Worm (Caenorhabditis elegans) whole organism, L4 larva: ENCODE measurements around the gene F01G10.10.

ENCODE experiments used
- F10B5.3 ChIP-seq: sonication (generic microtip); optimal IDR thresholded peaks from 2 replicates; lab custom pipeline; 2016; ENCODE audit warnings: mild to moderate bottlenecking, missing genetic modification characterization, missing compliant biosample characterization
- F37D6.2 ChIP-seq: sonication (generic microtip); optimal IDR thresholded peaks from 2 replicates; lab custom pipeline; 2016; ENCODE audit warnings: mild to moderate bottlenecking, missing genetic modification characterization, missing compliant biosample characterization
- F44E2.7 ChIP-seq: fragments of 200-800 bp; sonication (Bioruptor generic); IDR thresholded peaks from 2 replicates; pipeline ENCODE4 v2.1.2; 2022; ENCODE audit warnings: missing genetic modification characterization, missing compliant biosample characterization
- T26A8.4 ChIP-seq: fragments of 200-800 bp; sonication (Bioruptor generic); IDR thresholded peaks from 2 replicates; pipeline ENCODE4 v1.3.6; 2022; ENCODE audit warnings: missing genetic modification characterization, missing compliant biosample characterization
- ZK337.2 ChIP-seq: fragments of 200-800 bp; sonication (Bioruptor generic); IDR thresholded peaks from 2 replicates; pipeline ENCODE4 v1.3.6; 2022; ENCODE audit warnings: missing genetic modification reagents, missing genetic modification characterization, missing compliant biosample characterization
- aha-1 ChIP-seq: fragments of 150-350 bp; peaks from one replicate; lab custom pipeline; 2014; ENCODE audit warnings: missing biosample characterization, missing genetic modification characterization
- aly-2 ChIP-seq: sonication (generic microtip); optimal IDR thresholded peaks from 2 replicates; lab custom pipeline; 2018; ENCODE audit warnings: missing biosample characterization, missing genetic modification characterization
- ceh-20 ChIP-seq: fragments of 200-800 bp; sonication (Bioruptor generic); IDR thresholded peaks from 2 replicates; pipeline ENCODE4 v1.3.6; 2022; ENCODE audit warnings: missing genetic modification reagents, missing genetic modification characterization, missing compliant biosample characterization
- ceh-28 ChIP-seq: fragments of 150-350 bp; optimal IDR thresholded peaks from 2 replicates; lab custom pipeline; 2014; ENCODE audit warnings: missing biosample characterization, missing genetic modification reagents, missing genetic modification characterization
- ceh-32 ChIP-seq: sonication (generic microtip); optimal IDR thresholded peaks from 2 replicates; lab custom pipeline; 2016; ENCODE audit warnings: mild to moderate bottlenecking, missing genetic modification characterization, missing compliant biosample characterization; ENCODE audit not compliant: poor library complexity
- ces-1 ChIP-seq: fragments of 150-350 bp; sonication (generic microtip); optimal IDR thresholded peaks from 4 replicates; lab custom pipeline; 2014; ENCODE audit warnings: missing biosample characterization, missing genetic modification reagents, missing genetic modification characterization
- cey-2 ChIP-seq: sonication (generic microtip); optimal IDR thresholded peaks from 3 replicates; lab custom pipeline; 2017; ENCODE audit warnings: missing genetic modification characterization, mild to moderate bottlenecking, missing compliant biosample characterization, antibody characterized with exemption, borderline replicate concordance; ENCODE audit not compliant: insufficient read depth
- ctbp-1 ChIP-seq: fragments of 200-800 bp; sonication (Bioruptor generic); IDR thresholded peaks from 2 replicates; pipeline ENCODE4 v1.3.6; 2022; ENCODE audit warnings: missing genetic modification reagents, missing genetic modification characterization, missing compliant biosample characterization
- daf-16 ChIP-seq, 3 experiments: sonication (generic microtip); optimal IDR thresholded peaks; 2 replicates each; lab custom pipeline; 2016 to 2017; ENCODE audit warnings: missing genetic modification characterization in 3 of 3, missing genetic modification reagents in 3 of 3, mild to moderate bottlenecking in 2 of 3, missing compliant biosample characterization in 2 of 3, missing biosample characterization in 1 of 3, moderate library complexity in 1 of 3
- dmd-6 ChIP-seq: fragments of 200-800 bp; sonication (Bioruptor generic); IDR thresholded peaks from 2 replicates; pipeline ENCODE4 v1.3.6; 2022; ENCODE audit warnings: missing genetic modification reagents, missing genetic modification characterization, missing compliant biosample characterization
- dmd-8 ChIP-seq: fragments of 200-800 bp; sonication (Bioruptor generic); IDR thresholded peaks from 2 replicates; pipeline ENCODE4 v1.3.6; 2022; ENCODE audit warnings: missing genetic modification characterization, missing compliant biosample characterization
- dmd-9 ChIP-seq: fragments of 200-800 bp; sonication (Bioruptor generic); IDR thresholded peaks from 2 replicates; pipeline ENCODE4 v1.3.6; 2022; ENCODE audit warnings: missing genetic modification reagents, missing genetic modification characterization, missing compliant biosample characterization
- duxl-1 ChIP-seq: sonication (generic microtip); optimal IDR thresholded peaks from 2 replicates; lab custom pipeline; 2016; ENCODE audit warnings: mild to moderate bottlenecking, missing genetic modification characterization, moderate library complexity, missing compliant biosample characterization; ENCODE audit not compliant: poor library complexity
- lin-13 ChIP-seq: fragments of 150-350 bp; optimal IDR thresholded peaks from 2 replicates; lab custom pipeline; 2014; ENCODE audit warnings: missing biosample characterization, missing genetic modification reagents, missing genetic modification characterization
- lin-38 ChIP-seq: fragments of 200-800 bp; sonication (Bioruptor generic); IDR thresholded peaks from 2 replicates; pipeline ENCODE4 v1.3.6; 2022; ENCODE audit warnings: missing genetic modification reagents, missing genetic modification characterization, missing compliant biosample characterization
- mxl-2 ChIP-seq: fragments of 200-800 bp; sonication (Bioruptor generic); conservative IDR thresholded peaks from 2 replicates; pipeline ENCODE4 v1.3.6; 2022; ENCODE audit warnings: missing genetic modification reagents, missing genetic modification characterization, missing compliant biosample characterization
- mxl-3 ChIP-seq: fragments of 200-800 bp; sonication (Bioruptor generic); optimal IDR thresholded peaks from 2 replicates; lab custom pipeline; 2018; ENCODE audit warnings: mild to moderate bottlenecking, missing genetic modification characterization, missing compliant biosample characterization
- nhr-10 ChIP-seq: fragments of 150-350 bp; optimal IDR thresholded peaks from 2 replicates; lab custom pipeline; 2014; ENCODE audit warnings: missing biosample characterization, missing genetic modification characterization
- nhr-28 ChIP-seq: fragments of 150-350 bp; optimal IDR thresholded peaks from 2 replicates; lab custom pipeline; 2014; ENCODE audit warnings: missing biosample characterization, missing genetic modification characterization
- nhr-48 ChIP-seq: sonication (generic microtip); optimal IDR thresholded peaks from 2 replicates; lab custom pipeline; 2016; ENCODE audit warnings: mild to moderate bottlenecking, missing genetic modification characterization, missing compliant biosample characterization
- nhr-6 ChIP-seq: fragments of 150-350 bp; optimal IDR thresholded peaks from 2 replicates; lab custom pipeline; 2014; ENCODE audit warnings: missing biosample characterization, missing genetic modification characterization
- pqm-1 ChIP-seq: sonication (generic microtip); optimal IDR thresholded peaks from 2 replicates; lab custom pipeline; 2017; ENCODE audit warnings: missing biosample characterization, missing genetic modification characterization
- rbr-2 ChIP-seq: sonication (generic microtip); optimal IDR thresholded peaks from 2 replicates; lab custom pipeline; 2016; ENCODE audit warnings: missing genotype, missing genetic modification characterization, missing compliant biosample characterization
- sdz-12 ChIP-seq: fragments of 200-800 bp; sonication (Bioruptor generic); optimal IDR thresholded peaks from 2 replicates; lab custom pipeline; 2018; ENCODE audit warnings: mild to moderate bottlenecking, missing genetic modification characterization, missing compliant biosample characterization
- set-16 ChIP-seq: fragments of 200-800 bp; sonication (Bioruptor generic); IDR thresholded peaks from 2 replicates; pipeline ENCODE4 v1.3.6; 2022; ENCODE audit warnings: missing genetic modification reagents, missing genetic modification characterization, missing compliant biosample characterization
- skn-1 ChIP-seq: fragments of 150-350 bp; optimal IDR thresholded peaks from 2 replicates; lab custom pipeline; 2014; ENCODE audit warnings: missing biosample characterization, missing genetic modification characterization
- spr-1 ChIP-seq: sonication (generic microtip); optimal IDR thresholded peaks from 2 replicates; lab custom pipeline; 2016; ENCODE audit warnings: mild to moderate bottlenecking, missing genetic modification characterization, missing compliant biosample characterization
- unc-62 ChIP-seq, 3 experiments: fragments of 150-350 bp in 1 of 3; sonication (generic microtip); optimal IDR thresholded peaks in 2 of 3; peaks in 1 of 3; 1 replicate in 1 of 3; 2 replicates in 2 of 3; lab custom pipeline; 2014 to 2017; ENCODE audit warnings: missing biosample characterization in 3 of 3, missing genetic modification characterization in 3 of 3, missing genetic modification reagents in 3 of 3, missing genotype in 1 of 3
- zfp-2 ChIP-seq: sonication (generic microtip); optimal IDR thresholded peaks from 2 replicates; lab custom pipeline; 2016; ENCODE audit warnings: mild to moderate bottlenecking, missing genetic modification characterization, missing compliant biosample characterization
- zfp-3 ChIP-seq: fragments of 200-800 bp; sonication (Bioruptor generic); conservative IDR thresholded peaks from 2 replicates; pipeline ENCODE4 v1.3.6; 2022; ENCODE audit warnings: missing genetic modification reagents, missing genetic modification characterization, missing compliant biosample characterization
- zip-11 ChIP-seq: fragments of 200-800 bp; sonication (Bioruptor generic); IDR thresholded peaks from 2 replicates; pipeline ENCODE4 v1.3.6; 2022; ENCODE audit warnings: missing genetic modification characterization, missing compliant biosample characterization
- zip-2 ChIP-seq: fragments of 150-350 bp; optimal IDR thresholded peaks from 2 replicates; lab custom pipeline; 2014; ENCODE audit warnings: missing biosample characterization, missing genetic modification characterization

F01G10.10 gene

ce11 chrIV:10214811-10215210 is 31.1 kb upstream of the F01G10.10 start, which contains the start of gene abt-1:
Gene abt-1 (minus strand): TSS chrIV:10214911.
- no peak for TF ChIP-seq lin-13 (GFP tag; lab: Kevin White, UChicago)
- no peak for TF ChIP-seq ZK337.2 (GFP tag; lab: Robert Waterston, UW)
- no peak for TF ChIP-seq aly-2 (tag; lab: Kevin White, UChicago)
- no peak for TF ChIP-seq aha-1 (tag; lab: Kevin White, UChicago)
- no peak for TF ChIP-seq zfp-3 (GFP tag; lab: Robert Waterston, UW)
- TF ChIP-seq sdz-12 (GFP tag; lab: Kevin White, UChicago), result no peak
- TF ChIP-seq pqm-1 (tag; lab: Kevin White, UChicago), result no peak
- TF ChIP-seq zip-11 (GFP tag; lab: Robert Waterston, UW), result no peak
- no peak for TF ChIP-seq set-16
- TF ChIP-seq ctbp-1 (GFP tag; lab: Robert Waterston, UW), result no peak
- TF ChIP-seq cey-2 (tag; lab: Kevin White, UChicago), result no peak
- TF ChIP-seq ceh-20 (GFP tag; lab: Robert Waterston, UW), result no peak
- TF ChIP-seq F10B5.3 (tag; lab: Kevin White, UChicago), result no peak
- no peak for TF ChIP-seq duxl-1 (tag; lab: Kevin White, UChicago)
- TF ChIP-seq F37D6.2 (tag; lab: Kevin White, UChicago), result no peak
- no peak for TF ChIP-seq lin-38
- no peak for TF ChIP-seq nhr-6 (tag; lab: Kevin White, UChicago)
- no peak for TF ChIP-seq ceh-32
- TF ChIP-seq zip-2 (tag; lab: Kevin White, UChicago), result no peak
- TF ChIP-seq, all 104 proteins: peak for 0

- TF ChIP-seq ceh-28 (tag; lab: Kevin White, UChicago), result no peak
- TF ChIP-seq unc-62 (GFP tag; optimal IDR thresholded peaks at IDR 0.05 in 1 of 2; lab: Kevin White, UChicago), result peak in 1 of 2 experiments; percentile 95
- no peak for TF ChIP-seq unc-62 (tag; optimal IDR thresholded peaks at IDR 0.05; lab: Kevin White, UChicago)
- TF ChIP-seq daf-16 (GFP tag; optimal IDR thresholded peaks at IDR 0.05; lab: Kevin White, UChicago), result no peak
- no peak for TF ChIP-seq daf-16 (tag; optimal IDR thresholded peaks at IDR 0.05; lab: Kevin White, UChicago)
These were observed 30.6 kb upstream of the F01G10.10 start for ce11 chrIV:10215393-10215792.

ce11 chrIV:10216078-10216477 is 29.9 kb upstream of the F01G10.10 start, which contains the start of gene col-124:
Gene col-124 (plus strand): TSS chrIV:10216451.
- TF ChIP-seq nhr-10, result no peak
- no peak for TF ChIP-seq aha-1 (tag; lab: Kevin White, UChicago)
- no peak for TF ChIP-seq ces-1 (GFP tag; lab: Kevin White, UChicago)
- TF ChIP-seq dmd-8, result no peak
- 0 out of 2 replicates have a peak, but pooled peaks have one; percentile 9 for TF ChIP-seq mxl-2 (GFP tag; lab: Robert Waterston, UW)
- TF ChIP-seq nhr-28 (tag; lab: Kevin White, UChicago), result no peak
- TF ChIP-seq skn-1, result no peak
- no peak for TF ChIP-seq zip-11 (GFP tag; lab: Robert Waterston, UW)
- TF ChIP-seq T26A8.4 (GFP tag; lab: Robert Waterston, UW), result no peak
- TF ChIP-seq cey-2 (tag; lab: Kevin White, UChicago), result peak; percentile 16
- TF ChIP-seq dmd-9 (GFP tag; lab: Robert Waterston, UW), result no peak
- TF ChIP-seq rbr-2, result no peak
- no peak for TF ChIP-seq zfp-2 (tag; lab: Kevin White, UChicago)
- no peak for TF ChIP-seq mxl-3 (GFP tag; lab: Kevin White, UChicago)
- TF ChIP-seq F44E2.7 (GFP tag; lab: Robert Waterston, UW), result no peak
- TF ChIP-seq nhr-48 (tag; lab: Kevin White, UChicago), result peak; percentile 71
- TF ChIP-seq dmd-6 (GFP tag; lab: Robert Waterston, UW), result peak; percentile 56
- no peak for TF ChIP-seq spr-1 (tag; lab: Kevin White, UChicago)
